Worm (Caenorhabditis elegans) whole organism, early embryonic: ENCODE data around the gene srh-223.

Experiments used
- ama-1 ChIP-seq: fragments of 150-350 bp; optimal IDR thresholded peaks from 2 replicates; lab custom pipeline; 2014
- hmbx-1 ChIP-seq: sonication (generic microtip); optimal IDR thresholded peaks from 2 replicates; lab custom pipeline; 2016; ENCODE audit warnings: mild to moderate bottlenecking, missing genetic modification characterization, missing compliant biosample characterization

ce11 chrIV:4007697-4008096, 26.0 kb downstream of the srh-223 start, which contains the start of gene W02C12.2:
- TF ChIP-seq ama-1 (lab: Kevin White, UChicago) (no peak), hmbx-1 (no peak)
